Fruit fly (Drosophila melanogaster) whole organism, embryonic: Measurements from ENCODE around the gene CG7275.

Experiments
- Aef1 ChIP-seq: fragments of 200-800 bp; sonication (Bioruptor generic); IDR thresholded peaks from 3 replicates; pipeline ENCODE4 v1.3.6; 2022; ENCODE audit warnings: missing biosample characterization, missing genetic modification characterization
- BtbVII ChIP-seq: fragments of 200-800 bp; sonication (Bioruptor generic); optimal IDR thresholded peaks from 3 replicates; lab custom pipeline; 2017; ENCODE audit warnings: missing biosample characterization, mild to moderate bottlenecking, missing genetic modification characterization
- CG10274 ChIP-seq: fragments of 200-800 bp; sonication (Bioruptor generic); optimal IDR thresholded peaks from 3 replicates; lab custom pipeline; 2017; ENCODE audit warnings: missing biosample characterization, mild to moderate bottlenecking, missing genetic modification characterization
- CG14441 ChIP-seq: fragments of 200-800 bp; sonication (Bioruptor generic); IDR thresholded peaks from 2 replicates; pipeline ENCODE4 v1.3.6; 2022; ENCODE audit warnings: missing biosample characterization, missing genetic modification characterization
- CG1603 ChIP-seq: fragments of 200-800 bp; sonication (Bioruptor generic); optimal IDR thresholded peaks from 2 replicates; lab custom pipeline; 2019; ENCODE audit warnings: missing biosample characterization, mild to moderate bottlenecking, missing genetic modification characterization, moderate library complexity
- CG17361 ChIP-seq: fragments of 200-800 bp; sonication (Bioruptor generic); IDR thresholded peaks from 3 replicates; pipeline ENCODE4 v1.3.6; 2022; ENCODE audit warnings: missing biosample characterization, missing genetic modification characterization
- CG17912 ChIP-seq: fragments of 200-800 bp; sonication (Bioruptor generic); optimal IDR thresholded peaks from 2 replicates; lab custom pipeline; 2018; ENCODE audit warnings: missing biosample characterization, mild to moderate bottlenecking, missing genetic modification characterization
- CG18599 ChIP-seq: fragments of 200-800 bp; sonication (Bioruptor generic); optimal IDR thresholded peaks from 3 replicates; lab custom pipeline; 2017; ENCODE audit warnings: missing biosample characterization, missing genetic modification characterization, mild to moderate bottlenecking, moderate library complexity, missing genetic modification reagents
- CG2116 ChIP-seq: fragments of 200-800 bp; sonication (Bioruptor generic); optimal IDR thresholded peaks from 3 replicates; lab custom pipeline; 2018; ENCODE audit warnings: missing biosample characterization, mild to moderate bottlenecking, missing genetic modification characterization
- CG2129 ChIP-seq: fragments of 200-800 bp; sonication (Bioruptor generic); IDR thresholded peaks from 2 replicates; pipeline ENCODE4 v1.3.6; 2022; ENCODE audit warnings: missing biosample characterization, missing genetic modification characterization; ENCODE audit not compliant: partially characterized antibody
- CG2875 ChIP-seq: fragments of 200-800 bp; sonication (Bioruptor generic); optimal IDR thresholded peaks from 2 replicates; lab custom pipeline; 2017; ENCODE audit warnings: missing biosample characterization, mild to moderate bottlenecking, missing genetic modification characterization, missing genetic modification reagents
- CG2889 ChIP-seq: fragments of 200-800 bp; sonication (Bioruptor generic); IDR thresholded peaks from 3 replicates; pipeline ENCODE4 v1.3.6; 2022; ENCODE audit warnings: missing biosample characterization, missing genetic modification characterization
- CG31224 ChIP-seq: fragments of 200-800 bp; sonication (Bioruptor generic); IDR thresholded peaks from 2 replicates; pipeline ENCODE4 v1.3.6; 2022; ENCODE audit warnings: missing biosample characterization, missing genetic modification characterization
- CG31365 ChIP-seq: fragments of 200-800 bp; sonication (Bioruptor generic); optimal IDR thresholded peaks from 2 replicates; lab custom pipeline; 2018; ENCODE audit warnings: missing biosample characterization, mild to moderate bottlenecking, missing genetic modification characterization
- CG33557 ChIP-seq: fragments of 200-800 bp; sonication (Bioruptor generic); optimal IDR thresholded peaks from 2 replicates; lab custom pipeline; 2019; ENCODE audit warnings: missing biosample characterization, mild to moderate bottlenecking, missing genetic modification characterization, moderate library complexity
- CG34224 ChIP-seq: fragments of 200-800 bp; sonication (Bioruptor generic); IDR thresholded peaks from 3 replicates; pipeline ENCODE4 v1.3.6; 2022; ENCODE audit warnings: missing biosample characterization, missing genetic modification characterization; ENCODE audit not compliant: partially characterized antibody
- CG3847 ChIP-seq: fragments of 200-800 bp; sonication (Bioruptor generic); IDR thresholded peaks from 2 replicates; pipeline ENCODE4 v1.3.6; 2022; ENCODE audit warnings: missing biosample characterization, missing genetic modification characterization
- CG43689 ChIP-seq: fragments of 200-800 bp; sonication (Bioruptor generic); IDR thresholded peaks from 2 replicates; pipeline ENCODE4 v1.3.6; 2022; ENCODE audit warnings: missing biosample characterization, missing genetic modification characterization
- CG8944 ChIP-seq: fragments of 200-800 bp; sonication (Bioruptor generic); optimal IDR thresholded peaks from 3 replicates; lab custom pipeline; 2016; ENCODE audit warnings: missing biosample characterization, missing genetic modification characterization
- CoRest ChIP-seq: fragments of 200-800 bp; sonication (Bioruptor generic); optimal IDR thresholded peaks from 3 replicates; lab custom pipeline; 2018; ENCODE audit warnings: missing biosample characterization, mild to moderate bottlenecking, missing genetic modification characterization, moderate library complexity
- CrebB ChIP-seq: fragments of 200-800 bp; sonication (Bioruptor generic); optimal IDR thresholded peaks from 3 replicates; lab custom pipeline; 2018; ENCODE audit warnings: missing biosample characterization, mild to moderate bottlenecking, missing genetic modification characterization
- H2.0 ChIP-seq: fragments of 200-800 bp; sonication (Bioruptor generic); IDR thresholded peaks from 2 replicates; pipeline ENCODE4 v1.3.6; 2022; ENCODE audit warnings: missing biosample characterization, missing genetic modification characterization
- HmgD ChIP-seq: fragments of 200-800 bp; sonication (Bioruptor generic); optimal IDR thresholded peaks from 3 replicates; lab custom pipeline; 2016; ENCODE audit warnings: missing biosample characterization, missing genetic modification characterization
- Hr78 ChIP-seq, 2 experiments: fragments of 200-800 bp in 1 of 2; fragments of >200 bp in 1 of 2; sonication (Bioruptor generic) in 1 of 2; optimal IDR thresholded peaks; 2 replicates each; lab custom pipeline; 2017 to 2019; ENCODE audit warnings: missing biosample characterization in 2 of 2, missing genetic modification characterization in 2 of 2, mild to moderate bottlenecking in 1 of 2, moderate library complexity in 1 of 2
- Jarid2 ChIP-seq: fragments of 200-800 bp; sonication (Bioruptor generic); optimal IDR thresholded peaks from 3 replicates; lab custom pipeline; 2017; ENCODE audit warnings: mild to moderate bottlenecking, missing biosample characterization, missing genetic modification reagents, missing genetic modification characterization
- Med ChIP-seq: fragments of 200-800 bp; sonication (Bioruptor generic); peaks from one replicate; lab custom pipeline; 2016; ENCODE audit warnings: missing biosample characterization, missing genetic modification characterization, mild to moderate bottlenecking, inconsistent platforms, moderate library complexity
- NK7.1 ChIP-seq: fragments of 200-800 bp; sonication (Bioruptor generic); optimal IDR thresholded peaks from 3 replicates; lab custom pipeline; 2016; ENCODE audit warnings: missing biosample characterization, missing genetic modification characterization
- Nf-YB ChIP-seq: fragments of 200-800 bp; sonication (Bioruptor generic); optimal IDR thresholded peaks from 3 replicates; lab custom pipeline; 2019; ENCODE audit warnings: missing biosample characterization, mild to moderate bottlenecking, missing genetic modification characterization, moderate library complexity
- Trl ChIP-seq, 3 experiments: fragments of >200 bp in 2 of 3; fragments of 200-800 bp in 1 of 3; sonication (Bioruptor generic) in 1 of 3; optimal IDR thresholded peaks; 2 replicates in 1 of 3; 3 replicates in 2 of 3; lab custom pipeline; 2016 to 2017; ENCODE audit warnings: missing biosample characterization in 1 of 3, missing genetic modification characterization in 1 of 3
- al ChIP-seq: fragments of 200-800 bp; sonication (Bioruptor generic); IDR thresholded peaks from 2 replicates; pipeline ENCODE4 v1.3.6; 2022; ENCODE audit warnings: missing biosample characterization, missing genetic modification characterization
- ap ChIP-seq: fragments of 200-800 bp; sonication (Bioruptor generic); IDR thresholded peaks from 2 replicates; pipeline ENCODE4 v1.3.6; 2022; ENCODE audit warnings: missing biosample characterization, missing genetic modification characterization
- ash1 ChIP-seq: fragments of 200-800 bp; sonication (Bioruptor generic); optimal IDR thresholded peaks from 2 replicates; lab custom pipeline; 2018; ENCODE audit warnings: missing biosample characterization, mild to moderate bottlenecking, missing genetic modification characterization
- ato ChIP-seq: fragments of 200-800 bp; sonication (Bioruptor generic); IDR thresholded peaks from 2 replicates; pipeline ENCODE4 v1.3.6; 2022; ENCODE audit warnings: missing biosample characterization, missing genetic modification characterization; ENCODE audit not compliant: partially characterized antibody
- dysf ChIP-seq: fragments of 200-800 bp; sonication (Bioruptor generic); IDR thresholded peaks from 3 replicates; pipeline ENCODE4 v1.3.6; 2022; ENCODE audit warnings: missing biosample characterization, missing genetic modification characterization
- gfzf ChIP-seq: fragments of 200-800 bp; sonication (Bioruptor generic); optimal IDR thresholded peaks from 2 replicates; lab custom pipeline; 2016; ENCODE audit warnings: missing biosample characterization, mild to moderate bottlenecking, missing genetic modification characterization, moderate library complexity
- grn ChIP-seq: fragments of 200-800 bp; sonication (Bioruptor generic); optimal IDR thresholded peaks from 3 replicates; lab custom pipeline; 2017; ENCODE audit warnings: missing biosample characterization, missing genetic modification characterization
- h ChIP-seq: fragments of >200 bp; optimal IDR thresholded peaks from 2 replicates; lab custom pipeline; 2017
- kah ChIP-seq: fragments of 200-800 bp; sonication (Bioruptor generic); optimal IDR thresholded peaks from 2 replicates; lab custom pipeline; 2018; ENCODE audit warnings: missing biosample characterization, mild to moderate bottlenecking, missing genetic modification characterization
- lov ChIP-seq, 2 experiments: fragments of 200-800 bp in 1 of 2; fragments of >200 bp in 1 of 2; sonication (Bioruptor generic) in 1 of 2; IDR thresholded peaks in 1 of 2; optimal IDR thresholded peaks in 1 of 2; 2 replicates in 1 of 2; 3 replicates in 1 of 2; pipeline versions ENCODE4 v1.3.6 to Lab custom; 2017 to 2022; ENCODE audit warnings: missing biosample characterization in 1 of 2, missing genetic modification characterization in 1 of 2
- nmo ChIP-seq: fragments of 200-800 bp; sonication (Bioruptor generic); optimal IDR thresholded peaks from 2 replicates; lab custom pipeline; 2018; ENCODE audit warnings: missing biosample characterization, mild to moderate bottlenecking, missing genetic modification characterization, moderate library complexity
- odd ChIP-seq: fragments of 200-800 bp; sonication (Bioruptor generic); optimal IDR thresholded peaks from 2 replicates; lab custom pipeline; 2017; ENCODE audit warnings: missing biosample characterization, mild to moderate bottlenecking, missing genetic modification characterization
- org-1 ChIP-seq: fragments of 200-800 bp; sonication (Bioruptor generic); optimal IDR thresholded peaks from 2 replicates; lab custom pipeline; 2017; ENCODE audit warnings: missing biosample characterization, missing genetic modification characterization
- otp ChIP-seq: fragments of 200-800 bp; sonication (Bioruptor generic); IDR thresholded peaks from 3 replicates; pipeline ENCODE4, ENCODE4 v1.3.6; 2022; ENCODE audit warnings: missing biosample characterization, missing genetic modification characterization
- pfk ChIP-seq: fragments of 200-800 bp; sonication (Bioruptor generic); optimal IDR thresholded peaks from 2 replicates; lab custom pipeline; 2018; ENCODE audit warnings: missing biosample characterization, mild to moderate bottlenecking, missing genetic modification characterization, moderate library complexity
- ssp ChIP-seq: fragments of 200-800 bp; sonication (Bioruptor generic); IDR thresholded peaks from 2 replicates; pipeline ENCODE4 v1.3.6; 2022; ENCODE audit warnings: missing biosample characterization, missing genetic modification characterization
- stwl ChIP-seq: fragments of 200-800 bp; sonication (Bioruptor generic); optimal IDR thresholded peaks from 3 replicates; lab custom pipeline; 2018; ENCODE audit warnings: missing biosample characterization, mild to moderate bottlenecking, missing genetic modification characterization, moderate library complexity
- tin ChIP-seq: fragments of 200-800 bp; sonication (Bioruptor generic); optimal IDR thresholded peaks from 3 replicates; lab custom pipeline; 2016; ENCODE audit warnings: missing biosample characterization, missing genetic modification characterization

Gene CG7275

DNA sequence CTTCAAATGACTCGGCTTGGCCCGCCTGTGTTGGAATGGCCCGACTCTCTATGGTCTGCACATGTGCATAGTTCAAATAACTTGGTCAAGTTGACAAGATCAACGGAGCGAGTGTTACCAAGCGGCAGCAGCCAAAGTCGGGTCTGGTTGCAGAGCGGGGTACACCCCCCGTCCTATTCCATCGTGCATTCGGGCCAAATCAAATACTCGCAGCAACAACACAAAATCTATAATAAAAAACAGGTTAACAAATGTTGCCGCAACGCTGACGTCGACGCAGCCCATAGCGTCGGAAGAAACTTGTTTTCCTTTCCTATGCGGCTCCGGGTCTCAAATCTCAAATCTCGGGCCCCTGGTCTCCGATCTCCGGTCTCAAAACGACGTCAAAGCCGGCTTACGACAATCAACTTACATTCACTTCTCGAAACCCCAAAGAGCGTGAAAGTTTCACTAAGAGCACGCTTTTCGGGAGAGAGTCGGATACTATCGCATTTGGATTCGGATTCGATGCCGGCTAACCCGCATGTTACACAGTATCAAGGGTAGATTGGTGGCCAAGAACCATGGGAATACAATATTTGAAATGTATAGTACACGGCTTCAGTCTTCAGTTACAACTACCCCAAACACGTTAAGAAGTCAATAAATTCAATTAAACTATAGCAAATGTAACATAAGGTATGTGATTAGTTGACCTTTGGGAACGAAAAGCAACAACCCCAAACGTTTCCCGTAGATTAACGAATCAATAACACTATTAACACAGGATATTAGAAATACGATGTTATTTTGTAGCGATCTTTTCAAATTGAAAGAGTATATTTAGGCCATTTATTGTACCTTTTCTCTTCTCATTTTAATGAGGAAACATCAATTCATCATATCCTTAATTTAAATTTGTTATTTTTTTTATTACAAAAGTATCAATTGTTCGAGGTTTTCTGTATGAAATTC lies 35.8 kb downstream of the CG7275 start (continued):
- TF ChIP-seq CrebB (tag; lab: Kevin White, UChicago) (no peak), CG34224 (GFP tag; lab: Robert Waterston, UW) (peak; percentile 31; the same call in 1 of the 3 replicates), otp (no peak), HmgD (GFP tag; lab: Kevin White, UChicago) (no peak), CG2875 (GFP tag; lab: Kevin White, UChicago) (no peak), CG43689 (no peak), nmo (peak; percentile 80), odd (peak; percentile 67), stwl (tag; lab: Kevin White, UChicago) (no peak), grn (GFP tag; lab: Kevin White, UChicago) (no peak), CG2116 (GFP tag; lab: Kevin White, UChicago) (no peak), CG18599 (GFP tag; lab: Kevin White, UChicago) (peak; percentile 66), Trl (optimal IDR thresholded peaks at IDR 0.05; lab: Kevin White, UChicago) (peak in 1 of 2 experiments; percentile 68), Trl (GFP tag; optimal IDR thresholded peaks at IDR 0.05; lab: Kevin White, UChicago) (no peak), ato (no peak), Hr78 (GFP tag; optimal IDR thresholded peaks at IDR 0.05; lab: Kevin White, UChicago) (no peak), lov (optimal IDR thresholded peaks at IDR 0.05; lab: Kevin White, UChicago) (no peak), lov (GFP tag; IDR thresholded peaks at IDR 0.05; lab: Robert Waterston, UW) (no peak), kah (GFP tag; lab: Kevin White, UChicago) (no peak), CoRest (tag; lab: Kevin White, UChicago) (peak; percentile 87), ap (GFP tag; lab: Robert Waterston, UW) (0 out of 2 replicates have a peak, but pooled peaks have one; percentile 7), CG1603 (peak; percentile 44), CG17912 (GFP tag; lab: Kevin White, UChicago) (no peak), dysf (GFP tag; lab: Robert Waterston, UW) (0 out of 3 replicates have a peak, but pooled peaks have one; percentile 37), ssp (GFP tag; lab: Robert Waterston, UW) (no peak), CG31365 (tag; lab: Kevin White, UChicago) (no peak), CG10274 (GFP tag; lab: Kevin White, UChicago) (peak; percentile 43), CG8944 (GFP tag; lab: Kevin White, UChicago) (peak; percentile 59), CG17361 (GFP tag; lab: Robert Waterston, UW) (peak; percentile 90), ash1 (no peak), Med (GFP tag; lab: Kevin White, UChicago) (peak; percentile 89), Jarid2 (GFP tag; lab: Kevin White, UChicago) (no peak), H2.0 (GFP tag; lab: Robert Waterston, UW) (peak; percentile 29; the same call in 1 of the 2 replicates), NK7.1 (GFP tag; lab: Kevin White, UChicago) (no peak), pfk (GFP tag; lab: Kevin White, UChicago) (no peak), Aef1 (GFP tag; lab: Robert Waterston, UW) (0 out of 3 replicates have a peak, but pooled peaks have one; percentile 25), al (GFP tag; lab: Robert Waterston, UW) (no peak), tin (GFP tag; lab: Kevin White, UChicago) (peak; percentile 28), CG3847 (peak; percentile 51), CG14441 (peak; percentile 61; the same call in 1 of the 2 replicates), CG31224 (GFP tag; lab: Robert Waterston, UW) (no peak), Nf-YB (peak; percentile 62), CG2129 (GFP tag; lab: Robert Waterston, UW) (no peak), CG2889 (no peak), gfzf (no peak), org-1 (GFP tag; lab: Kevin White, UChicago) (peak; percentile 65), CG33557 (peak; percentile 52), h (lab: Kevin White, UChicago) (no peak), BtbVII (peak; percentile 15)
